Worm (Caenorhabditis elegans) whole organism, mixed stage, embryonic: ENCODE results near the gene clec-62.

Experiments
- ces-1 ChIP-seq: fragments of 150-350 bp; optimal IDR thresholded peaks from 2 replicates; lab custom pipeline; 2014; ENCODE audit warnings: missing biosample characterization, missing genetic modification reagents, missing genetic modification characterization
- hlh-1 ChIP-seq: fragments of 150-350 bp; optimal IDR thresholded peaks from 2 replicates; lab custom pipeline; 2014; ENCODE audit warnings: missing biosample characterization, missing genetic modification reagents, missing genetic modification characterization
- lsy-2 ChIP-seq: fragments of 150-350 bp; optimal IDR thresholded peaks from 2 replicates; lab custom pipeline; 2014; ENCODE audit warnings: missing biosample characterization, missing genetic modification characterization
- nhr-237 ChIP-seq: fragments of 150-350 bp; optimal IDR thresholded peaks from 2 replicates; lab custom pipeline; 2014; ENCODE audit warnings: missing biosample characterization, missing genetic modification characterization
- nhr-28 ChIP-seq: fragments of 150-350 bp; optimal IDR thresholded peaks from 2 replicates; lab custom pipeline; 2014; ENCODE audit warnings: missing biosample characterization, missing genetic modification characterization
- pha-4 ChIP-seq: fragments of 150-350 bp; optimal IDR thresholded peaks from 2 replicates; lab custom pipeline; 2018; ENCODE audit warnings: missing biosample characterization, missing genetic modification reagents, missing genetic modification characterization
- snpc-4 ChIP-seq: fragments of 150-350 bp; optimal IDR thresholded peaks from 2 replicates; lab custom pipeline; 2014; ENCODE audit warnings: missing biosample characterization, missing genetic modification characterization
- unc-62 ChIP-seq: fragments of 150-350 bp; optimal IDR thresholded peaks from 2 replicates; lab custom pipeline; 2014; ENCODE audit warnings: missing biosample characterization, missing genetic modification reagents, missing genetic modification characterization
- zip-8 ChIP-seq: fragments of 150-350 bp; optimal IDR thresholded peaks from 2 replicates; lab custom pipeline; 2014; ENCODE audit warnings: missing biosample characterization, missing genetic modification characterization

DNA sequence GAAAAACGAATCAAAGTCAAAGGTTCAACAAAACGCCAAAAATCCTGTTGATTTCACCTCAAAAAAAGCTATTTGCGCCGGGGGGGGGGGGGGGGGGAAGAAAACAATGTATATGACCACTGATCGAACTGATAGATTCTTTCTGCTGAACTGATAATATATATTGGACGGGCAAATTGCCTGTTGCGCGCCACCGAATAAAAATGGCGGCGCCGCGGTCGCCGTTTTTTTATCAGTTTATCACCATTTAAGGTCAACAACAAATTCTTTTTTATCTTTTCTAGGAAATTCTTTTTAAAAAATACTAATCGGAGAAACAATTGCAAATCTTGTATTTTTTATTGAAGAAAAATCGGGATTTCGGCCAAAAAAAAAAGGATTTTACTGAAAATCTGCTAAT is 15.2 kb downstream of the clec-62 start:
- TF ChIP-seq pha-4 (no peak), unc-62 (GFP tag; lab: Kevin White, UChicago) (no peak), hlh-1 (tag; lab: Kevin White, UChicago) (no peak), nhr-28 (no peak), lsy-2 (tag; lab: Kevin White, UChicago) (no peak), ces-1 (GFP tag; lab: Kevin White, UChicago) (no peak), snpc-4 (no peak), zip-8 (tag; lab: Kevin White, UChicago) (no peak), nhr-237 (tag; lab: Kevin White, UChicago) (no peak)
